Fruit fly (Drosophila melanogaster): ENCODE results near the gene CG43145.

Gene CG43145

DNA sequence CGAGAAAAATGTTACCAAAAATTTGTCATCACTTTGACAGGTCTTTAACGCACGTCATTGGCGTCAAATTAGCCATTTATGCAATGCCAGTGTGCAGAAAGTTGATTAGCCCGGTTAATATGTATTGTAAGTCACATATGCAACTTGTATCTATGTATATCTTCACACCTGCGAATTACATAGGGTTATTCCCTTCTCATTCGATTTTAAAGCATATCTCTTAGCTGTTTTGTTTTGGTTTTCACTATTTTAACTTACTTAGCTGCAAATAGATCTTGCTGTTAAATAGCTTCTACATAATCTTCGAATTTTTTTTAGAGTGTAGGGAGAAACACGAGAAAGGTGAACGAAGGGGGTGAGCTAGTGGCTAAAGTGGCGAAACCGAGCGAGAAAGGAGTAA, 29.4 kb downstream of the CG43145 start:
- TF ChIP-seq Myc (optimal IDR thresholded peaks at IDR 0.05) (no peak), insv (optimal IDR thresholded peaks at IDR 0.05) (no peak)

DNA sequence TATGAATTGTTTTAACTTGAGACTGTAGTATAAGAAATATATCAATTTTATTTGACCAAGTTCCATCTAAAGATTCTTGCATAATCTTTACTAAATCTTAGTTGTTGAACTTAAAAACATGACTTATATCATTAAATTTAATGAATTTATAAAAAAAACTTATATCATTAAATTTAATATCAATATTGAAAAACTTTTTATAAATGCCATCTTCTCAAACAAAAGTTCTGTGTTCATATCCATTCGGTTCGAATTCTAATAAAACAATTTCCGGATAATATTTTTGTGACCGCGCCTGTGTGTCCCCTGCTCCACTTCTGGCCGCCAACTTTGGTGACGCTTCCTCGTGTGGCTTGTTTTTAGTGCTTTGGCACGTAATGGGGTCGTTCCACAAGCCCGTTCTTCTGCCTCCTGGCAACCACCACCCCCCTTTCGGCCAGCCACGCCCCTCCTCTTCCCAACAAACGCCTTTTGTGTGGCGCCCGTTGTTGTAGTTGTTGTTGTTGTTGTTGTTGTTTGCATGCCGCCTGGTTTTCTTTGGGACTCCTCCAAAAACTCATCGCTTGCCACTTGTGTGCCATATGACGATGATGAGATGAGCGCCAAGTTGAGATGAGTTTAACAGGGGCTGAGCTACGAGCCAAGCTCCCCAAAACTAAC, 35.5 kb downstream of the CG43145 start:
- TF ChIP-seq Sin3A (optimal IDR thresholded peaks at IDR 0.05) (no peak), h (optimal IDR thresholded peaks at IDR 0.05) (no peak), insv (optimal IDR thresholded peaks at IDR 0.05) (no peak), psq (optimal IDR thresholded peaks at IDR 0.05) (no peak)

DNA sequence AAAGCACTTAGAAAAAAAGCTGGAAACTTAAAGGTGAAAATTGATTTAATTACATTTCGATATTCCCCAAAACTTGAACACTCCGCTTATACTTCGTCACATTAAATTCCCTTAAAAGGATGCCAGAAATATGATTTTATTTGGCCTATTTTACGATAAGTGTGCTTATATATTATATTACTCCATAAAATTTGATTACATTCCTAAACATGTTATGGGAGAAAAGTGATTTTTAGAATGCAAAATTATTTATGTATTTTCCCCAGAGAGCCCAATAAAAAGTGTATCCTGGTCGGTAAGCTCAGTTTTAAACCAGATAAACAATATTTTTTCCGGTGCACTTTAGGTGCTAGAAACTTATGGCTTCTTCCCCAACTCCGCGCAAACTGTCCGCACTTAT, 36.1 kb downstream of the CG43145 start:
- no peak for TF ChIP-seq Myc (optimal IDR thresholded peaks at IDR 0.05)
- TF ChIP-seq ttk (optimal IDR thresholded peaks at IDR 0.05), result no peak
- no peak for TF ChIP-seq insv (optimal IDR thresholded peaks at IDR 0.05)
- no peak for TF ChIP-seq psq (optimal IDR thresholded peaks at IDR 0.05)
- no peak for TF ChIP-seq h (optimal IDR thresholded peaks at IDR 0.05)
- no peak for TF ChIP-seq Sin3A (optimal IDR thresholded peaks at IDR 0.05)

DNA sequence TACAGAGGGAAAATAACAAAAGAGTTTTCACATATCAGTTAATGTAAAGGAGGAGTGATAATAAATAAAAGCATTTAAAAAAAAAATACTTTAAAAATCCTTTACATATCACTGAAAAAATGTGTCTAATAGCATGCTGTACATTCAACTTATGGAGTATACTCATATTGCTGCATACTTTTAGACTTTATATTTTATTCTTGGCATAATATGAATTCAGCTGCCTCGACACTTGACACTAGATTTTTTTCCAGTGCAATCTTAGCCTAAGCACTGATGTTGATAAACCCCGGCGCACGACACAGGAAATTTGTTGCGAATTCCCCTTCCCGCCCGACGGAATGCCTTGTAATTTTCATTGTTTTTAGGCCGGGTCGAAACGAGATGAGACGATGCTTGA, 38.8 kb downstream of the CG43145 start:
- no peak for TF ChIP-seq Sin3A (optimal IDR thresholded peaks at IDR 0.05)
- TF ChIP-seq psq (optimal IDR thresholded peaks at IDR 0.05), result no peak
- no peak for TF ChIP-seq h (optimal IDR thresholded peaks at IDR 0.05)
- TF ChIP-seq insv (optimal IDR thresholded peaks at IDR 0.05), result no peak

DNA sequence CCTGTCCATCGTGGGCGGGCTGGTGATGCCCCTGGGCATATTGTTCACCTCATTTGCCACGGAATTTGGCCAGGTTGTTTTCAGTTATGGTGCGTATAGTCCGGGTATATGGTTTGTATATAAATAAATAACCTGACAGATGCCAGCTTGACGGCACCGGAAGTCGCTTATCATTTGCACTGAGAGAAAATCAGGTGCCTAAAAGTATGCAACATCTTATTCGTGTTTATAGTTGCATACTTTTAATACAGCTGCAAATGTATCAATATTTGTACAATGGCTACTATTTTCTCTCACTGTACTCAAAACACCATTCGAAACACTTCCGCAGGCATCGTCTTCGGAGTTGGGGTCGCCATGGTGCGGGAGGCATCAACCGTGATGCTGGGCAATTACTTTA, 47.1 kb downstream of the CG43145 start:
- TF ChIP-seq ttk (optimal IDR thresholded peaks at IDR 0.05) (no peak), insv (optimal IDR thresholded peaks at IDR 0.05) (no peak), psq (optimal IDR thresholded peaks at IDR 0.05) (no peak), Myc (optimal IDR thresholded peaks at IDR 0.05) (no peak), h (optimal IDR thresholded peaks at IDR 0.05) (no peak), Sin3A (optimal IDR thresholded peaks at IDR 0.05) (no peak)

All from Kc167 (cell line).